Worm (Caenorhabditis elegans) whole organism, L4/young adult: Measurements from ENCODE around the gene asp-3.
A peak's percentile ranks its signal among the peaks of the same experiment; 100 is the strongest.

ENCODE experiments used
- W03F9.2 ChIP-seq: fragments of 150-350 bp; optimal IDR thresholded peaks from 2 replicates; lab custom pipeline; 2014; ENCODE audit warnings: missing biosample characterization, missing genetic modification characterization
- him-1 ChIP-seq: sonication (generic microtip); optimal IDR thresholded peaks from 2 replicates; lab custom pipeline; 2016; ENCODE audit warnings: missing genotype, missing genetic modification reagents, missing genetic modification characterization, missing compliant biosample characterization

DNA sequence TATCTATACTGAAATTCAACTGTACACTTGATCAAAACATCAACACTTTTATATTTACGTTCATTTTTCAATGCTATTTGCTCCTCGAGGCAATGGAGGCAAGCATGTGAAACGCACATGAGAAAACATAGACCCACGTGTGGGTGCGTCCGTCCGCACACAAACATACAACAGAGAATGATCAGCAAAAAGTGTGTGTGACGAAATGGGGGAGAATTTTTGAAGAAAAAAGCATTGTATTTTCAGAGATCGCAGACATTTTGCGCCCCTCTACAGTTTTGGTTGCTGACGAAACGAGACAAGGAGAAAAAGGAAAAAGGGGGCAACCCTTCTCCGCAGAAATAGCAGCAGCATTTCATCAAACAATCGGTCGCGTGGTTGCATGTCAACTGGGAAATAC lies 40.7 kb upstream of the asp-3 start:
- TF ChIP-seq him-1 (tag; lab: Kevin White, UChicago) = peak; percentile 77
- peak; percentile 49 for TF ChIP-seq W03F9.2 (tag; lab: Kevin White, UChicago)
